Fruit fly (Drosophila melanogaster) whole organism, adult: ENCODE data around the gene PNKP.

Source experiments
- CG11617 ChIP-seq: fragments of 200-800 bp; sonication (Bioruptor generic); optimal IDR thresholded peaks from 2 replicates; lab custom pipeline; 2017; ENCODE audit warnings: mild to moderate bottlenecking, missing biosample characterization, missing genetic modification reagents, missing genetic modification characterization
- CG12768 ChIP-seq: fragments of 200-800 bp; sonication (Bioruptor generic); optimal IDR thresholded peaks from 2 replicates; lab custom pipeline; 2017; ENCODE audit warnings: missing biosample characterization, missing genetic modification characterization, mild to moderate bottlenecking, moderate library complexity, missing genetic modification reagents
- CG14711 ChIP-seq: fragments of 200-800 bp; sonication (Bioruptor generic); optimal IDR thresholded peaks from 2 replicates; lab custom pipeline; 2018; ENCODE audit warnings: missing biosample characterization, mild to moderate bottlenecking, missing genetic modification characterization, moderate library complexity
- CG1620 ChIP-seq: fragments of 200-800 bp; sonication (Bioruptor generic); optimal IDR thresholded peaks from 2 replicates; lab custom pipeline; 2016; ENCODE audit warnings: missing biosample characterization, missing genetic modification characterization
- CG33017 ChIP-seq: fragments of 200-800 bp; sonication (Bioruptor generic); optimal IDR thresholded peaks from 2 replicates; lab custom pipeline; 2018; ENCODE audit warnings: missing biosample characterization, mild to moderate bottlenecking, missing genetic modification characterization, moderate library complexity
- CG5204 ChIP-seq: fragments of 200-800 bp; sonication (Bioruptor generic); optimal IDR thresholded peaks from 2 replicates; lab custom pipeline; 2016; ENCODE audit warnings: missing biosample characterization, missing genetic modification characterization
- CG7045 ChIP-seq: fragments of 200-800 bp; sonication (Bioruptor generic); optimal IDR thresholded peaks from 2 replicates; lab custom pipeline; 2017; ENCODE audit warnings: missing biosample characterization, mild to moderate bottlenecking, missing genetic modification characterization
- CG7101 ChIP-seq: fragments of 200-800 bp; sonication (Bioruptor generic); optimal IDR thresholded peaks from 2 replicates; lab custom pipeline; 2018; ENCODE audit warnings: missing biosample characterization, mild to moderate bottlenecking, missing genetic modification characterization, moderate library complexity
- Clk ChIP-seq: fragments of 200-800 bp; sonication (Bioruptor generic); optimal IDR thresholded peaks from 2 replicates; lab custom pipeline; 2017; ENCODE audit warnings: missing biosample characterization, missing genetic modification characterization
- Crg-1 ChIP-seq: fragments of 200-800 bp; sonication (Bioruptor generic); optimal IDR thresholded peaks from 2 replicates; lab custom pipeline; 2016; ENCODE audit warnings: missing biosample characterization, missing genetic modification characterization
- Hr96 ChIP-seq: fragments of 200-800 bp; sonication (Bioruptor generic); optimal IDR thresholded peaks from 2 replicates; lab custom pipeline; 2016; ENCODE audit warnings: missing biosample characterization, missing genetic modification characterization
- Mnt ChIP-seq: fragments of 200-800 bp; sonication (Bioruptor generic); optimal IDR thresholded peaks from 2 replicates; lab custom pipeline; 2016; ENCODE audit warnings: missing biosample characterization, mild to moderate bottlenecking, missing genetic modification characterization
- bab1 ChIP-seq: fragments of 200-800 bp; sonication (Bioruptor generic); optimal IDR thresholded peaks from 3 replicates; lab custom pipeline; 2019; ENCODE audit warnings: missing biosample characterization, mild to moderate bottlenecking, missing genetic modification characterization, moderate library complexity
- cic ChIP-seq: fragments of 200-800 bp; sonication (Bioruptor generic); optimal IDR thresholded peaks from 2 replicates; lab custom pipeline; 2017; ENCODE audit warnings: missing biosample characterization, mild to moderate bottlenecking, missing genetic modification characterization, moderate library complexity
- cnc ChIP-seq, 2 experiments: fragments of >200 bp; optimal IDR thresholded peaks; 2 replicates each; lab custom pipeline; 2017
- kay ChIP-seq: fragments of 200-800 bp; sonication (Bioruptor generic); peaks from one replicate; lab custom pipeline; 2016; ENCODE audit warnings: missing biosample characterization, missing genetic modification characterization, borderline replicate concordance
- ovo ChIP-seq: fragments of 200-800 bp; sonication (Bioruptor generic); optimal IDR thresholded peaks from 2 replicates; lab custom pipeline; 2016; ENCODE audit warnings: missing biosample characterization, missing genetic modification characterization
- pad ChIP-seq: fragments of 200-800 bp; sonication (Bioruptor generic); optimal IDR thresholded peaks from 3 replicates; lab custom pipeline; 2017; ENCODE audit warnings: missing biosample characterization, missing genetic modification characterization, mild to moderate bottlenecking, moderate library complexity, missing genetic modification reagents
- tj ChIP-seq: fragments of 200-800 bp; sonication (Bioruptor generic); optimal IDR thresholded peaks from 3 replicates; lab custom pipeline; 2017; ENCODE audit warnings: missing biosample characterization, mild to moderate bottlenecking, missing genetic modification characterization, moderate library complexity
- toe ChIP-seq: fragments of 200-800 bp; sonication (Bioruptor generic); optimal IDR thresholded peaks from 2 replicates; lab custom pipeline; 2016; ENCODE audit warnings: missing biosample characterization, missing genetic modification characterization

PNKP gene

DNA sequence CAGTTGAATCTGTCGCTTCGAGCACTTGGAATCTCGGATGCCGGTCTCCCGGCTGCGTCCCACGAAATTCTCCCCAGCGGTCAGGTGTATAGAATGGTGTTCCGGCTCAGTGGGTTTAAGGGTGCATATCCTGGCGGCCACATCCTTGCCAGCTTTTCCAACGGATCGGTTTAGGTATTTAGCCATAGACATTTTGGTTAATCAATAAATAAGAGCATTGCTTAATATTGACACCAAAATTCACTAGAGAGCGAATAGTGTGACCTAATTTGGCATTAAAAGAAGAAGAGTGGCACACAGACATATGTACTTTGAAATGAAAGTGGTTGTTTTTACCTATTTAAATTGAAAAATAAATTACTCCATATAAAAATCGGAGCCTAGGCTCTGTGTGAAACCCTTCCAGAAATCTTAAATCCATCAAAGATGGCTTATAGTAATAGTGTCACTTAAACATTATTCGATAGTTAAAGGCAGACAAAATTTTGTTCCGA, at the start of gene PNKP, which contains the start of gene COX7AL:
PNKP (minus strand) TSS at position 266 of the 494 bp plus-strand sequence.
COX7AL (plus strand) TSS at position 419 of the 494 bp plus-strand sequence.
- TF ChIP-seq CG7101 (tag; lab: Kevin White, UChicago) (no peak), kay (GFP tag; lab: Kevin White, UChicago) (no peak), CG1620 (GFP tag; lab: Kevin White, UChicago) (no peak), CG14711 (tag; lab: Kevin White, UChicago) (no peak), tj (no peak)

DNA sequence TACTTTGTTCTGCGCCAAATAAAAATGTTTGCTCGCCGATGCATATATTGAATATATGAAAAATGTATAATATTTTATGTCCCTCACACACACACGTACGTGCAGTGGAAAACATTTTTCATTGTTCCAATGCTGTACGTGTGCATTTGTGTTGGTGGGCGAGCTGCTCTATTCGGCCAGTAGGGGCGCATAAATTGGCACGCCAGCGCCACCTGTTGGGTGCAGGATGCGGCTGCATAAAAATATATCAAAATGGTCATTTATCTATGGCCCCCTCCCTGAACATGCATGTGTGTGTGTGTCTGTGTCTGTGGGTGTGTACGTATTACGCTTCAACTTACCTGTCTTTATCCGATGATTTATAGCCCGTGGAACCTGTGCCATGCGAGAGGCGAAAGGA, 46.3 kb upstream of the PNKP start:
- TF ChIP-seq Crg-1 (GFP tag; lab: Kevin White, UChicago) = no peak
- no peak for TF ChIP-seq CG1620 (GFP tag; lab: Kevin White, UChicago)
- no peak for TF ChIP-seq CG7045 (GFP tag; lab: Kevin White, UChicago)
- TF ChIP-seq CG5204 (GFP tag; lab: Kevin White, UChicago) = no peak
- no peak for TF ChIP-seq toe
- no peak for TF ChIP-seq cnc (optimal IDR thresholded peaks at IDR 0.05; lab: Kevin White, UChicago)

DNA sequence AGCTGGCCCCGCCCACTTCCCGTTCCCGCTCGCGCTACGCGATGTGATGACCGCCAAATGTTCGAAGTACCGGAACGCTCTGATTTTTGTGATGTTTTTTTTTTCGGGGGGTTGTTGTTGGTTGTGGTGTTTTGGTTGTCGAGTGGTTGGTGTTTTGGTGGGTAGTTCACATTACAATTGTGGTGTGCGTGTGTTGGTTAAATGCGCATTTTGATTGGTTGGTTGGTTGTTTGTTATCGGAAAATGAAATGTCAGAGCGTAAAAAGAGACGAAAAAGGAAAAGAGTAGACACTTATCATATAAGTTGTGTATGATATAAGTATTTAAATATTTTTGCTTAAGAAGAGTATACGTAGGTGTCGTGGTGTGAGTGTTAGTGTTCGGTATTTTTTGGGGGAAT, 25.2 kb upstream of the PNKP start:
- TF ChIP-seq tj (no peak), Clk (no peak), CG7101 (tag; lab: Kevin White, UChicago) (no peak), toe (no peak), kay (GFP tag; lab: Kevin White, UChicago) (no peak), Mnt (no peak), CG14711 (tag; lab: Kevin White, UChicago) (no peak), ovo (GFP tag; lab: Kevin White, UChicago) (no peak), CG7045 (GFP tag; lab: Kevin White, UChicago) (no peak), Hr96 (GFP tag; lab: Kevin White, UChicago) (no peak), CG1620 (GFP tag; lab: Kevin White, UChicago) (no peak), bab1 (no peak), CG12768 (no peak), cic (GFP tag; lab: Kevin White, UChicago) (no peak), CG33017 (no peak), cnc (optimal IDR thresholded peaks at IDR 0.05; lab: Kevin White, UChicago) (no peak)

DNA sequence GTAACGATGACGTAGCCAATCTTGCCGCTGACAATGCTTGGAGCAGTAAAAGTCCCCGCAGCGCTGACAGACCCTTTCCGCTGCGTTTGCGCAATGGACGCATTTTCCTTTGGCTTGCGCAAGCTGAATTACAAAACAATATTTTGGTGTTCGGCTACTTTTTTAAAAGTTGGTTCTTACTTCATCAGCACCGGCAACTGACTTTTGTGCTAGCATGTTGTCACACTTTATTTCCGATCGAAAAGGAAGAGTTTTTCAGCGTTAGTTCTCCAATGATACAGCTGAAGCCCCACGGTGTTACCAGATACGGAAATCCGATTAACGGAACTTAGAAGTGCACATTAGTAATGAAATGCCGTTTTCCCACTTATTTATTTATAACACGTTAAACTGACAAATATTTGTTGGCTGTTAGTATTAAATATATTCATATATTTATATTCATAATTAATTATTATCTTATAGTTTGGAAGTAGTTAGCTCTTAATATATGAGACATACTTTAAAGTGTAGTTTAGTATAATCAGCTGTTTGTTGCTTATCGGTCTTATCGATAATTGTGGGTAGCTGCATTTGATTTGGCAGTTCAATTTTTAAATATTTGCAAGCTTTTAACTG, 19.1 kb upstream of the PNKP start, which contains the start of the genes Veneno and CG7963:
Veneno (minus strand) TSS at position 296 of the 618 bp plus-strand sequence.
CG7963 (plus strand) TSS at position 568 of the 618 bp plus-strand sequence.
- TF ChIP-seq CG14711 (tag; lab: Kevin White, UChicago) (no peak), bab1 (peak; percentile 4), ovo (GFP tag; lab: Kevin White, UChicago) (peak; percentile 68), tj (peak; percentile 65)

DNA sequence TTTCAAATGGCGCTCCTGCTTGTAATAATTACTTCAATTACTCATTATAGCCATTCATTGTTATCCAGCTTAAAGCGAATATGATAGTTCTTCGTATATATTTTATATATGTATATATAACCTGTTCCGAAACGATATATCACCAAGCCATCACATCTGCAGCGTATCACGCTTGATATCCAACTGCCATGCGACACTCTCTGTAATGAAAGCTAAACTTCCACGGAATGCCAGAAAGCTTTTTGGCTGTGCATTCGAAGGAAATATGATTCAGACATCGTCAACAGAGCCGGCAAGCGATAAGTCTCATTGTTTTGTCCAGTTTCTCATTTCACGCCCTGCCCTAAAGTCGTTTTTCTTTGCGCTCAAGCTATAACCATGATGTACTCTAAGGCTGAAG, 14.7 kb upstream of the PNKP start:
- TF ChIP-seq CG11617 (GFP tag; lab: Kevin White, UChicago) = no peak
- no peak for TF ChIP-seq Crg-1 (GFP tag; lab: Kevin White, UChicago)
- TF ChIP-seq tj = peak; percentile 69
- peak; percentile 93 for TF ChIP-seq kay (GFP tag; lab: Kevin White, UChicago)
- peak; percentile 60 for TF ChIP-seq Mnt

DNA sequence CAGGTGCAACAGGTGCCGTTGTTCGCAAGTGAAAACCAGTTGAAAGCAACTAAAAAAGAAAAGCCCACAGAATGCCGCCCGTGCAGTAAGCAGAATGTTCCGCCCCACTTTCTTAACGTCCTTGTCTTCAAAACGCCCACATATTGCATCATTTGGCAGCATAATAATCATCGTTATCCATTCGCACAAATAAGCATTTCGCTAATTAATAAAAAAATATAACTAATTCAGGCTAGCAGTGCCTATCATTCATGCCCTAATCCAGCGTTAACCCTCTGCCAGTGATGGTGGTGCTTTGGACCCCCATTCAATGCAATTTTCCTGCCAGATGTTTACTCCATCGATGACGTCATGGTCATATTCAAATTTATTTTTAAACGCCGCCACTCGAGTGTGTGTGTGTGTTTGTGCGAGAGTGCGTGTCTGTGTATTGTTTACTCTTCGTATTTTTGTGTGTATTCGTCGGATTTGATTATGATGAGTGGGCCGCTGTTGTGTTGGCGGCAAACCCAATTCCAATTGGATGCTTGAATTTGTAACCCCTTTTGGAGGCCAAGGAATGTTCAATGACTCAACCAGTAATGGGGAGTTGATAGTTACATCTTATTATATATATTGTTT, 14.2 kb upstream of the PNKP start:
- TF ChIP-seq cic (GFP tag; lab: Kevin White, UChicago) (peak; percentile 17), kay (GFP tag; lab: Kevin White, UChicago) (no peak)

DNA sequence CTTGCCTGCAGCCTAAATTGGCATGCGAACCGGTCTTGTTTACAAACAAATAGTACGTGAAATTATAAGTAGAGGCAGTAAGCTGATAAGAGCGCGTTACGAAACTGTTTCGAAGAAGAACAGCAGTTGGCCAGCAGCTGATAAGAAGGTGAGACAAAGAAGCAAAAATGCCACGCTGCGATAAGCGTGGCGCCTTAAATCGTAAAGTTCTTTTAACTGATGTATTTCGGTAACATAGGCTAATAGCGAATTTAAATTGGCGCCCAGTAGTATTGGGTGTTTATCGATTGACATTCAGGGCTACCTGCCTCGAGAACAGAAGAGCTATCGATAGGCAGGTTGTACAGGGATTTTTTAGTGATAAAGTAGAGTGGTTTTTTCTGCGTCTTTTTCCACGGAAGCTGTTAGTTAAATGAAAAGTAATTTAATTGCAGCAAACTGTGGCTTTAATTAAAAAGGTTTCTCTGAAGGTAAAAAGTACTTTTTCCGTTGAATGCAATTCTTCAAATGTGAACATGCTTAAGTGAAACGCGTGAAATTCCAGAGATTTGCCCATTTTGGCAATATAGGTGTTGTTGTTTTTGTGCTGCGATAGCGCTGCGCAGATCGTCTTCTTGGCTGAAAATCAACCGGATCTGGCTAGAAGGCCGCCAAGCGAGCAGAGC, 13.4 kb upstream of the PNKP start, which contains the start of gene stck:
stck (plus strand) TSS at position 353 of the 665 bp plus-strand sequence.
- TF ChIP-seq Hr96 (GFP tag; lab: Kevin White, UChicago) = peak; percentile 4
- peak; percentile 69 for TF ChIP-seq kay (GFP tag; lab: Kevin White, UChicago)
- TF ChIP-seq cic (GFP tag; lab: Kevin White, UChicago) = peak; percentile 89
- no peak for TF ChIP-seq CG11617 (GFP tag; lab: Kevin White, UChicago)
- peak; percentile 30 for TF ChIP-seq Mnt
- peak; percentile 49 for TF ChIP-seq CG1620 (GFP tag; lab: Kevin White, UChicago)

DNA sequence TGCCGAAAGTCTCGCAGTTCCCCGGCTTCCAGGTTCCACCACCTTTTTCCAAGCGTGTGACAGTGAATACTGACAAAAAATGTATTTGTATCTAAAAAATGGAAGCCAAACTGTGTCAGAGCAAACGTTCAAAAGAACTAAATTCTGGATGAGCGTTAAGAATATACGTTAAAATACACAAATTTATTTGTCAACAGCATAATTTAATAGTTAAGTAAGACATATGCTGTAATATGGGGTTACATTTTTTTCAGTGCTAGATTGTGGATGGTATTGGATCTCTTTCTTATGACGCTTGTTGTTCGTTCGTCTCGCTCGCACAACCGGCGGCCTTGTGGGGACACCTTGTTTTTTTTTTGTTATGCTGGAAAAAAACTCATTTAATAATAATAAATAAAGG, 12.3 kb upstream of the PNKP start:
- TF ChIP-seq Hr96 (GFP tag; lab: Kevin White, UChicago) (peak; percentile 1), bab1 (peak; percentile 18), Clk (no peak), CG7101 (tag; lab: Kevin White, UChicago) (peak; percentile 0), toe (no peak), CG14711 (tag; lab: Kevin White, UChicago) (peak; percentile 37), pad (no peak), CG5204 (GFP tag; lab: Kevin White, UChicago) (peak; percentile 5)
